Worm (Caenorhabditis elegans): ENCODE measurements around the gene F18E3.12.

DNA sequence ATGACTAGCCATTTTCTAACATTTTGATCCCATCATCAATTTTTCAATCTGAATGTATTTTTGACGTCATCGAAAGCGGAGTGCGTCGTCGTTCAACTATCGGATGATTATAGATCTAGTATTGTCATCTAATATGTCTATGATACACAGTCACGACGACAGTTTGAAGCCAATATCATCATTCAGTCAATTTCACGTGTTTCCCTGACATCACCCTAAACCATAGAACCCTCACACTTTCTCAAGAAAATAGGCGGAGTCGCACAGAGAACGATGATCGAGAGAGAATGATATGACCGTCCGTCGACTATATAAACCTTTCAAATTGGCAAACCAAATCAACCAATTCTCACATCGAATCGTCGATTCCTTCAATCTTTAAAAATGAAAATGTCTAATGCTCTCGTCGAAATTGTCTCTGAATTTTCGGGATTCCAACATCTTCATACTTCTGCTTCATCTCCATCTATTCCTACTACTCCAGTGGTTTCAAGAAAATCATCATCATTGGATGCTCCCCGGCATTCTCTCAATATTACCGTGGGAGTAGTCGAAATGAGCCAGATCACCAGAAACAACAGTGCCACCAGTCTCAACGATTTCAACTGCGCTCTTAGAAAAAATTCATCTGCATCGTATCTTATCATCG lies 1.1 kb downstream of the F18E3.12 start, which contains the start of gene F18E3.13:
- TF ChIP-seq pha-4 (tag; optimal IDR thresholded peaks at IDR 0.05) (no peak), snpc-4 (tag; optimal IDR thresholded peaks at IDR 0.05) (no peak), ztf-11 (tag; optimal IDR thresholded peaks at IDR 0.05) (no peak), ceh-83 (GFP tag; optimal IDR thresholded peaks at IDR 0.05) (no peak), unc-39 (tag; optimal IDR thresholded peaks at IDR 0.05) (no peak), nhr-237 (tag; optimal IDR thresholded peaks at IDR 0.05) (no peak), flh-1 (GFP tag; optimal IDR thresholded peaks at IDR 0.05) (no peak), lsy-2 (tag; optimal IDR thresholded peaks at IDR 0.05) (no peak), mep-1 (tag; optimal IDR thresholded peaks at IDR 0.05) (no peak)

Measured in whole organism, mixed stage, embryonic.